Fruit fly (Drosophila melanogaster) whole organism, prepupa: ENCODE measurements around the gene CG32263.
A peak's percentile ranks its signal among the peaks of the same experiment; 100 is the strongest.

ENCODE experiments used
- Blimp-1 ChIP-seq: fragments of 200-800 bp; sonication (Bioruptor generic); optimal IDR thresholded peaks from 3 replicates; lab custom pipeline; 2017; ENCODE audit warnings: missing biosample characterization, missing genetic modification characterization, mild to moderate bottlenecking, moderate library complexity, missing genetic modification reagents
- CG10631 ChIP-seq: fragments of 200-800 bp; sonication (Bioruptor generic); optimal IDR thresholded peaks from 2 replicates; lab custom pipeline; 2016; ENCODE audit warnings: missing biosample characterization, missing genetic modification characterization
- CG10669 ChIP-seq: fragments of 200-800 bp; sonication (Bioruptor generic); optimal IDR thresholded peaks from 3 replicates; lab custom pipeline; 2018; ENCODE audit warnings: missing biosample characterization, mild to moderate bottlenecking, missing genetic modification characterization, moderate library complexity
- CG11902 ChIP-seq: fragments of 200-800 bp; sonication (Bioruptor generic); optimal IDR thresholded peaks from 3 replicates; lab custom pipeline; 2016; ENCODE audit warnings: missing biosample characterization, missing genetic modification characterization
- CG15336 ChIP-seq: fragments of 200-800 bp; sonication (Bioruptor generic); IDR thresholded peaks from 2 replicates; pipeline ENCODE4 v1.3.6; 2022; ENCODE audit warnings: missing biosample characterization, missing genetic modification characterization
- CG1621 ChIP-seq: fragments of 200-800 bp; sonication (Bioruptor generic); optimal IDR thresholded peaks from 3 replicates; lab custom pipeline; 2018; ENCODE audit warnings: missing biosample characterization, mild to moderate bottlenecking, missing genetic modification characterization
- CG3032 ChIP-seq: fragments of 200-800 bp; optimal IDR thresholded peaks from 2 replicates; lab custom pipeline; 2019; ENCODE audit warnings: missing biosample characterization, mild to moderate bottlenecking, missing genetic modification characterization, moderate library complexity
- CG31627 ChIP-seq: fragments of 200-800 bp; sonication (Bioruptor generic); optimal IDR thresholded peaks from 3 replicates; lab custom pipeline; 2016; ENCODE audit warnings: missing biosample characterization, missing genetic modification characterization
- CG32006 ChIP-seq: fragments of 200-800 bp; sonication (Bioruptor generic); optimal IDR thresholded peaks from 3 replicates; lab custom pipeline; 2017; ENCODE audit warnings: missing biosample characterization, mild to moderate bottlenecking, missing genetic modification characterization
- CG34406 ChIP-seq: fragments of 200-800 bp; sonication (Bioruptor generic); optimal IDR thresholded peaks from 3 replicates; lab custom pipeline; 2016; ENCODE audit warnings: missing biosample characterization, missing genetic modification characterization
- CG3919 ChIP-seq: fragments of 200-800 bp; sonication (Bioruptor generic); optimal IDR thresholded peaks from 3 replicates; lab custom pipeline; 2016; ENCODE audit warnings: missing biosample characterization, missing genetic modification characterization
- CG4318 ChIP-seq: fragments of 200-800 bp; sonication (Bioruptor generic); optimal IDR thresholded peaks from 3 replicates; lab custom pipeline; 2017; ENCODE audit warnings: missing biosample characterization, mild to moderate bottlenecking, missing genetic modification characterization
- CG6163 ChIP-seq: fragments of 200-800 bp; sonication (Bioruptor generic); IDR thresholded peaks from 3 replicates; pipeline ENCODE4 v1.3.6; 2022; ENCODE audit warnings: missing biosample characterization, missing genetic modification characterization
- CG6276 ChIP-seq: fragments of 200-800 bp; sonication (Bioruptor generic); optimal IDR thresholded peaks from 2 replicates; lab custom pipeline; 2017; ENCODE audit warnings: missing biosample characterization, mild to moderate bottlenecking, missing genetic modification characterization
- CG6792 ChIP-seq: fragments of 200-800 bp; sonication (Bioruptor generic); optimal IDR thresholded peaks from 3 replicates; lab custom pipeline; 2016; ENCODE audit warnings: missing biosample characterization, missing genetic modification characterization
- CG6808 ChIP-seq: fragments of 200-800 bp; sonication (Bioruptor generic); optimal IDR thresholded peaks from 3 replicates; lab custom pipeline; 2017; ENCODE audit warnings: missing biosample characterization, missing genetic modification characterization, mild to moderate bottlenecking, moderate library complexity, missing genetic modification reagents
- CG8319 ChIP-seq: fragments of 200-800 bp; sonication (Bioruptor generic); optimal IDR thresholded peaks from 3 replicates; lab custom pipeline; 2016; ENCODE audit warnings: missing biosample characterization, missing genetic modification characterization
- Eip75B ChIP-seq: fragments of 200-800 bp; sonication (Bioruptor generic); optimal IDR thresholded peaks from 3 replicates; lab custom pipeline; 2016; ENCODE audit warnings: missing biosample characterization, missing genetic modification characterization
- Eip78C ChIP-seq: fragments of 200-800 bp; sonication (Bioruptor generic); peaks from one replicate; lab custom pipeline; 2016; ENCODE audit warnings: missing biosample characterization, missing genetic modification characterization
- Ets96B ChIP-seq: fragments of 200-800 bp; optimal IDR thresholded peaks from 2 replicates; lab custom pipeline; 2019; ENCODE audit warnings: missing biosample characterization, mild to moderate bottlenecking, missing genetic modification characterization, moderate library complexity
- Hr38 ChIP-seq: sonication (Bioruptor generic); optimal IDR thresholded peaks from 2 replicates; lab custom pipeline; 2016; ENCODE audit warnings: missing biosample characterization, missing genetic modification characterization
- Hr39 ChIP-seq: fragments of 200-800 bp; sonication (Bioruptor generic); optimal IDR thresholded peaks from 2 replicates; lab custom pipeline; 2016; ENCODE audit warnings: missing biosample characterization, missing genetic modification characterization
- Hr4 ChIP-seq: fragments of 200-800 bp; sonication (Bioruptor generic); optimal IDR thresholded peaks from 3 replicates; lab custom pipeline; 2016; ENCODE audit warnings: missing biosample characterization, missing genetic modification characterization
- Lpt ChIP-seq: fragments of 200-800 bp; sonication (Bioruptor generic); optimal IDR thresholded peaks from 3 replicates; lab custom pipeline; 2016; ENCODE audit warnings: missing biosample characterization, missing genetic modification characterization
- OdsH ChIP-seq: fragments of 200-800 bp; sonication (Bioruptor generic); optimal IDR thresholded peaks from 3 replicates; lab custom pipeline; 2016; ENCODE audit warnings: missing biosample characterization, missing genetic modification characterization
- Smox ChIP-seq: fragments of 200-800 bp; sonication (Bioruptor generic); optimal IDR thresholded peaks from 3 replicates; lab custom pipeline; 2016; ENCODE audit warnings: missing biosample characterization, missing genetic modification characterization
- Sox14 ChIP-seq: fragments of 200-800 bp; sonication (Bioruptor generic); optimal IDR thresholded peaks from 3 replicates; lab custom pipeline; 2016; ENCODE audit warnings: missing biosample characterization, missing genetic modification characterization
- Sox15 ChIP-seq: fragments of 200-800 bp; sonication (Bioruptor generic); optimal IDR thresholded peaks from 3 replicates; lab custom pipeline; 2016; ENCODE audit warnings: missing biosample characterization, missing genetic modification characterization
- achi ChIP-seq: fragments of 200-800 bp; sonication (Bioruptor generic); optimal IDR thresholded peaks from 3 replicates; lab custom pipeline; 2016; ENCODE audit warnings: missing biosample characterization, missing genetic modification characterization
- acj6 ChIP-seq: fragments of 200-800 bp; sonication (Bioruptor generic); optimal IDR thresholded peaks from 3 replicates; lab custom pipeline; 2016; ENCODE audit warnings: missing biosample characterization, missing genetic modification characterization
- dac ChIP-seq: fragments of 200-800 bp; sonication (Bioruptor generic); optimal IDR thresholded peaks from 2 replicates; lab custom pipeline; 2017; ENCODE audit warnings: missing biosample characterization, mild to moderate bottlenecking, missing genetic modification characterization
- esn ChIP-seq: fragments of 200-800 bp; sonication (Bioruptor generic); optimal IDR thresholded peaks from 2 replicates; lab custom pipeline; 2016; ENCODE audit warnings: missing biosample characterization, mild to moderate bottlenecking, missing genetic modification characterization, moderate library complexity
- fd59A ChIP-seq: fragments of 200-800 bp; sonication (Bioruptor generic); optimal IDR thresholded peaks from 2 replicates; lab custom pipeline; 2017; ENCODE audit warnings: missing biosample characterization, mild to moderate bottlenecking, missing genetic modification characterization, missing genetic modification reagents
- fd85E ChIP-seq: fragments of 200-800 bp; sonication (Bioruptor generic); optimal IDR thresholded peaks from 3 replicates; lab custom pipeline; 2016; ENCODE audit warnings: missing biosample characterization, missing genetic modification characterization
- lz ChIP-seq: fragments of 200-800 bp; sonication (Bioruptor generic); optimal IDR thresholded peaks from 3 replicates; lab custom pipeline; 2016; ENCODE audit warnings: missing biosample characterization, missing genetic modification characterization
- net ChIP-seq: fragments of 200-800 bp; sonication (Bioruptor generic); optimal IDR thresholded peaks from 3 replicates; lab custom pipeline; 2016; ENCODE audit warnings: missing biosample characterization, missing genetic modification characterization
- pdm3 ChIP-seq: fragments of 200-800 bp; sonication (Bioruptor generic); optimal IDR thresholded peaks from 3 replicates; lab custom pipeline; 2016; ENCODE audit warnings: missing biosample characterization, missing genetic modification characterization
- salr ChIP-seq, 2 experiments: fragments of 200-800 bp; sonication (Bioruptor generic); optimal IDR thresholded peaks; 3 replicates each; lab custom pipeline; 2016 to 2018; ENCODE audit warnings: missing biosample characterization in 2 of 2, missing genetic modification characterization in 2 of 2, mild to moderate bottlenecking in 1 of 2
- spab ChIP-seq: fragments of 200-800 bp; sonication (Bioruptor generic); optimal IDR thresholded peaks from 2 replicates; lab custom pipeline; 2017; ENCODE audit warnings: missing biosample characterization, mild to moderate bottlenecking, missing genetic modification characterization, missing genetic modification reagents
- ss ChIP-seq, 2 experiments: fragments of 200-800 bp; sonication (Bioruptor generic); optimal IDR thresholded peaks; 2 replicates in 1 of 2; 3 replicates in 1 of 2; lab custom pipeline; 2017 to 2018; ENCODE audit warnings: mild to moderate bottlenecking in 2 of 2, missing biosample characterization in 2 of 2, missing genetic modification characterization in 2 of 2, moderate library complexity in 1 of 2
- topi ChIP-seq: fragments of 200-800 bp; sonication (Bioruptor generic); optimal IDR thresholded peaks from 3 replicates; lab custom pipeline; 2016; ENCODE audit warnings: missing biosample characterization, missing genetic modification characterization
- vri ChIP-seq: fragments of 200-800 bp; sonication (Bioruptor generic); optimal IDR thresholded peaks from 3 replicates; lab custom pipeline; 2016; ENCODE audit warnings: missing biosample characterization, mild to moderate bottlenecking, missing genetic modification characterization

CG32263 gene

DNA sequence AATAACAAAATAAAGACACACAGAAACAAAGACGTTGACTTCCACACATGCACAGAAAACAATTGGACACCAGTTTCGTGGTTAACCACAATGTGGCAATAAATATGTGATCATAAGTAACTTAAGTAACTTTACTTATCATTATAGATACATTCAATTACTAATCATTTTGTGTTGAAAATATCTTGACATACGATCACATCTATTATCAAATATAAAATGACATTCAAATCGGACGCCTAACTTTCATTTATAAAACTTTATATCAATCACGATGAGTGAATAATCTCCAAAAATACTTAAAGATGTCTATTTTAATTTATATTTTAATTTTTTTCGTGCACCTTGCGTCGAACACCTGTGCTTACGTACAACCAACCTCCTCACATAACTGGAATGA is 32.5 kb downstream of the CG32263 start (continued):
- TF ChIP-seq pdm3 (GFP tag; lab: Kevin White, UChicago) (no peak), CG15336 (GFP tag; lab: Robert Waterston, UW) (peak; percentile 55; the same call in 1 of the 2 replicates), dac (GFP tag; lab: Kevin White, UChicago) (no peak), CG10669 (GFP tag; lab: Kevin White, UChicago) (no peak), CG8319 (no peak), Hr38 (GFP tag; lab: Kevin White, UChicago) (no peak), Blimp-1 (GFP tag; lab: Kevin White, UChicago) (no peak)

dm6 chr3L:3776559-3777097 is 34.3 kb downstream of the CG32263 start:
- TF ChIP-seq CG6276 (GFP tag; lab: Kevin White, UChicago) (no peak), Hr4 (GFP tag; lab: Kevin White, UChicago) (no peak), CG10631 (no peak), vri (GFP tag; lab: Kevin White, UChicago) (peak; percentile 92), CG3032 (tag; lab: Kevin White, UChicago) (no peak), salr (GFP tag; optimal IDR thresholded peaks at IDR 0.05; lab: Kevin White, UChicago) (no peak), Smox (GFP tag; lab: Kevin White, UChicago) (no peak), pdm3 (GFP tag; lab: Kevin White, UChicago) (no peak), achi (no peak)

dm6 chr3L:3773317-3773716 is 37.6 kb downstream of the CG32263 start:
- no peak for TF ChIP-seq lz (GFP tag; lab: Kevin White, UChicago)
- no peak for TF ChIP-seq Eip78C (GFP tag; lab: Kevin White, UChicago)
- no peak for TF ChIP-seq Sox15
- TF ChIP-seq Lpt (GFP tag; lab: Kevin White, UChicago): no peak
- no peak for TF ChIP-seq ss (GFP tag; optimal IDR thresholded peaks at IDR 0.05; lab: Kevin White, UChicago)
- TF ChIP-seq spab: no peak
- no peak for TF ChIP-seq dac (GFP tag; lab: Kevin White, UChicago)
- no peak for TF ChIP-seq net
- no peak for TF ChIP-seq Eip75B (GFP tag; lab: Kevin White, UChicago)
- no peak for TF ChIP-seq topi (GFP tag; lab: Kevin White, UChicago)
- TF ChIP-seq CG3919 (GFP tag; lab: Kevin White, UChicago): no peak
- no peak for TF ChIP-seq fd59A (GFP tag; lab: Kevin White, UChicago)
- no peak for TF ChIP-seq CG32006 (GFP tag; lab: Kevin White, UChicago)

DNA sequence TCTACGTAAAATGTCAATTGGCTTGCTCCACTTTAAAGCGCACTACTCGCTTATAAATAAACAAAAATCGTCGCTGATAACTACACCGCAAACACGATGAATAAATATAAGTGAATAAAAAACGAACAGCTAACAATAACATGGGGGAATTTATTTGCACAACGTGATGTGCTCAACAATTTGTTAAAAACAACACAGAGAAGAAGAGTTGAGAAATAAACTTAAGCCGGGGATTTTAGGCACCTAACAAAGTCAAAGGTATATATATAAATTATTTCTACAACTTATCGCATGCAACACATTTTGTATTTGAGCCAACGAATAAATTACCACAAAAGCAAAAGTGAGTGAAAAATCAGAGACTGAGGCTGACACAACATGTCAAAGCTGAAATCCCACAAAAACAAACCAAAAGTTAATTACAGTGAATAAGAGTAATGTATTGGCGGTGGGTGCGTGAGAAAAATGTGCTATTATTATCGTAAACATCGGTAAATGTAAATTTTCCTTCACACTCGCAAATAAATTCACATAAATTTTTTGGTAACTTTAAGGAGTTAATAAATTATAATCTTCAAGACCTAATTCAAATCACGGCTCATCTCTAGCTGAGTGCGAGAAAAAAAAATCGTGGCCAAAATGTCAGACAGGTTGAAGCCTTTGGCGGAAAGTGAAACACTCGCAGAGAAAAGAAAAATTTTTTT is 38.5 kb downstream of the CG32263 start:
- peak; percentile 43 for TF ChIP-seq CG31627 (GFP tag; lab: Kevin White, UChicago)
- TF ChIP-seq fd85E (GFP tag; lab: Kevin White, UChicago): no peak
- TF ChIP-seq Hr38 (GFP tag; lab: Kevin White, UChicago): no peak
- no peak for TF ChIP-seq dac (GFP tag; lab: Kevin White, UChicago)
- TF ChIP-seq CG1621 (tag; lab: Kevin White, UChicago): no peak
- TF ChIP-seq Eip75B (GFP tag; lab: Kevin White, UChicago): no peak
- TF ChIP-seq CG3032 (tag; lab: Kevin White, UChicago): no peak
- no peak for TF ChIP-seq CG6792 (GFP tag; lab: Kevin White, UChicago)
- TF ChIP-seq Sox15: no peak
- TF ChIP-seq Eip78C (GFP tag; lab: Kevin White, UChicago): peak; percentile 82
- TF ChIP-seq Lpt (GFP tag; lab: Kevin White, UChicago): peak; percentile 56
- TF ChIP-seq Hr39 (GFP tag; lab: Kevin White, UChicago): peak; percentile 33
- TF ChIP-seq Blimp-1 (GFP tag; lab: Kevin White, UChicago): no peak
- peak; percentile 61 for TF ChIP-seq pdm3 (GFP tag; lab: Kevin White, UChicago)
- TF ChIP-seq vri (GFP tag; lab: Kevin White, UChicago): peak; percentile 3
- TF ChIP-seq CG32006 (GFP tag; lab: Kevin White, UChicago): peak; percentile 64
- no peak for TF ChIP-seq Ets96B
- no peak for TF ChIP-seq spab
- TF ChIP-seq CG6808 (GFP tag; lab: Kevin White, UChicago): no peak
- TF ChIP-seq CG6163: peak; percentile 66
- no peak for TF ChIP-seq Sox14
- TF ChIP-seq CG4318: peak; percentile 24
- TF ChIP-seq esn (GFP tag; lab: Kevin White, UChicago): peak; percentile 46
- TF ChIP-seq OdsH (GFP tag; lab: Kevin White, UChicago): peak; percentile 41
- TF ChIP-seq CG8319: no peak
- no peak for TF ChIP-seq CG34406 (GFP tag; lab: Kevin White, UChicago)
- no peak for TF ChIP-seq CG6276 (GFP tag; lab: Kevin White, UChicago)
- TF ChIP-seq CG11902 (GFP tag; lab: Kevin White, UChicago): no peak
- peak; percentile 39 for TF ChIP-seq acj6
